Fruit fly (Drosophila melanogaster): ENCODE data around the gene CG34112.
A peak's percentile ranks its signal among the peaks of the same experiment; 100 is the strongest.

The CG34112 gene

dm6 chr3R:4397403-4398079 is 3.5 kb upstream of the CG34112 start, which contains the start of gene CG9855 (continued):
- no peak for TF ChIP-seq vfl (GFP tag; optimal IDR thresholded peaks at IDR 0.05)
- peak; percentile 91 for TF ChIP-seq CTCF (GFP tag; optimal IDR thresholded peaks at IDR 0.05)
- TF ChIP-seq zfh1 (GFP tag; IDR thresholded peaks at IDR 0.05): no peak
- TF ChIP-seq CG3847 (GFP tag; IDR thresholded peaks at IDR 0.05): peak; percentile 16; the same call in 1 of the 2 replicates
- no peak for TF ChIP-seq Hr39 (optimal IDR thresholded peaks at IDR 0.05)
- no peak for TF ChIP-seq CG17328 (GFP tag; IDR thresholded peaks at IDR 0.05)
- no peak for TF ChIP-seq Abd-B (GFP tag; optimal IDR thresholded peaks at IDR 0.05)
- peak; percentile 26 for TF ChIP-seq CG17186 (GFP tag; optimal IDR thresholded peaks at IDR 0.05)
- no peak for TF ChIP-seq danr (GFP tag; IDR thresholded peaks at IDR 0.05)
- no peak for TF ChIP-seq Dip2 (GFP tag; IDR thresholded peaks at IDR 0.05)
- no peak for TF ChIP-seq bbx (GFP tag; IDR thresholded peaks at IDR 0.05; ENCODE audit: partially characterized antibody)
- TF ChIP-seq CG32772 (GFP tag; IDR thresholded peaks at IDR 0.05): no peak
- peak; percentile 40 for TF ChIP-seq Sry-δ (GFP tag; optimal IDR thresholded peaks at IDR 0.05)
- TF ChIP-seq CG13296 (GFP tag; optimal IDR thresholded peaks at IDR 0.05): no peak
- TF ChIP-seq luna (GFP tag; optimal IDR thresholded peaks at IDR 0.05): no peak
- no peak for TF ChIP-seq CG1233 (GFP tag; optimal IDR thresholded peaks at IDR 0.05)
- no peak for TF ChIP-seq CG9876 (GFP tag; optimal IDR thresholded peaks at IDR 0.05)
- TF ChIP-seq Sin3A (optimal IDR thresholded peaks at IDR 0.05): peak; percentile 18
- no peak for TF ChIP-seq shn (GFP tag; optimal IDR thresholded peaks at IDR 0.05)
- no peak for TF ChIP-seq zen (tag; optimal IDR thresholded peaks at IDR 0.05)
- TF ChIP-seq jigr1 (GFP tag; IDR thresholded peaks at IDR 0.05): no peak
- peak; percentile 23 for TF ChIP-seq CoRest (tag; optimal IDR thresholded peaks at IDR 0.05)
- TF ChIP-seq CG3995 (GFP tag; optimal IDR thresholded peaks at IDR 0.05): peak; percentile 85
- no peak for TF ChIP-seq tll (GFP tag; optimal IDR thresholded peaks at IDR 0.05)
- no peak for TF ChIP-seq CG4854 (GFP tag; optimal IDR thresholded peaks at IDR 0.05)
- TF ChIP-seq CG12071 (GFP tag; optimal IDR thresholded peaks at IDR 0.05): no peak
- peak; percentile 41; the same call in 1 of the 2 replicates for TF ChIP-seq Dref (GFP tag; IDR thresholded peaks at IDR 0.05)
- TF ChIP-seq Dp (GFP tag; optimal IDR thresholded peaks at IDR 0.05): peak; percentile 43
- peak; percentile 24 for TF ChIP-seq CG8290 (GFP tag; optimal IDR thresholded peaks at IDR 0.05)
- peak in 1 of 2 experiments; percentile 20 for TF ChIP-seq CG8290 (tag; optimal IDR thresholded peaks at IDR 0.05)
- peak; percentile 68 for TF ChIP-seq CG12659 (GFP tag; optimal IDR thresholded peaks at IDR 0.05)
- no peak for TF ChIP-seq Aef1 (GFP tag; IDR thresholded peaks at IDR 0.05)
- TF ChIP-seq pzg (GFP tag; optimal IDR thresholded peaks at IDR 0.05): peak; percentile 79
- peak; percentile 32 for TF ChIP-seq CG2712 (tag; optimal IDR thresholded peaks at IDR 0.05)
- TF ChIP-seq hkb (optimal IDR thresholded peaks at IDR 0.05): no peak
- no peak for TF ChIP-seq hkb (GFP tag; IDR thresholded peaks at IDR 0.05)
- peak; percentile 33 for TF ChIP-seq CG13894 (tag; optimal IDR thresholded peaks at IDR 0.05)
- peak; percentile 59 for TF ChIP-seq BEAF-32 (GFP tag; optimal IDR thresholded peaks at IDR 0.05)
- TF ChIP-seq Elba2 (GFP tag; optimal IDR thresholded peaks at IDR 0.05): peak; percentile 24
- TF ChIP-seq yki (optimal IDR thresholded peaks at IDR 0.05): no peak
- peak; percentile 11 for TF ChIP-seq CG10431 (GFP tag; optimal IDR thresholded peaks at IDR 0.05)
- TF ChIP-seq CG11723 (GFP tag; optimal IDR thresholded peaks at IDR 0.05): no peak
- TF ChIP-seq E2f2 (GFP tag; IDR thresholded peaks at IDR 0.05): peak; percentile 50
- no peak for TF ChIP-seq Myb (GFP tag; optimal IDR thresholded peaks at IDR 0.05)
- TF ChIP-seq al (GFP tag; IDR thresholded peaks at IDR 0.05): no peak
- TF ChIP-seq Max (GFP tag; optimal IDR thresholded peaks at IDR 0.05): no peak
- peak; percentile 81 for TF ChIP-seq stwl (tag; optimal IDR thresholded peaks at IDR 0.05)
- TF ChIP-seq CG13287 (GFP tag; IDR thresholded peaks at IDR 0.05; ENCODE audit: partially characterized antibody): peak; percentile 48; the same call in 1 of the 2 replicates
- no peak for TF ChIP-seq Jarid2 (GFP tag; optimal IDR thresholded peaks at IDR 0.05)
- TF ChIP-seq sisA (GFP tag; IDR thresholded peaks at IDR 0.05): no peak
- TF ChIP-seq gfzf (GFP tag; optimal IDR thresholded peaks at IDR 0.05): peak; percentile 94
- TF ChIP-seq nerfin-2 (GFP tag; IDR thresholded peaks at IDR 0.05; ENCODE audit: partially characterized antibody): no peak
